Worm (Caenorhabditis elegans): ENCODE measurements around the gene metl-2.

DNA sequence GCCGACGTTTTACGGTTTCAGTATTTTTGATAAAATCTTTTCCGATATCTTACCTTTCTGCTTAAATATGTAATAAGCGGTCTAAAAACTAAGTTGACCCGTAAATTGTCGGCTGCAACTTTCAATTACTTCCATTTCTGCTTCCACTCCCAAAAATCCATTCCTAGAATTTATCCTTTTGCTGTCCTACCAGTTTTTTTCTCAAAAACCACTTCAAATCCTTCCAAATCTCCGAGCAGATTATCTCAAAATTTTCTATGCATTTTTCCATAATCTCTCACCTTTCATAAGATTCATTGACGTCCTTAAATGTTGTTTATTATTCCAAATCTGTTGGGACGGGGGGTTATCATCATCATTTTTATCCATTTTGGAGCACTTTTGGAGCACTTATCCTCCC, 28.7 kb upstream of the metl-2 start:
- no peak for TF ChIP-seq flt-1 (GFP tag; IDR thresholded peaks at IDR 0.05)
- TF ChIP-seq ref-1 (GFP tag; conservative IDR thresholded peaks at IDR 0.05): no peak
- no peak for TF ChIP-seq ztf-29 (GFP tag; IDR thresholded peaks at IDR 0.05)
- no peak for TF ChIP-seq klf-2 (GFP tag; conservative IDR thresholded peaks at IDR 0.05)

Data from whole organism, midembryonic.